Fruit fly (Drosophila melanogaster) whole organism: ENCODE results near the gene ttk.

ENCODE experiments used
- CG8478 ChIP-seq: fragments of >200 bp; optimal IDR thresholded peaks from 2 replicates; lab custom pipeline; 2018; ENCODE audit warnings: inconsistent platforms
- Dll ChIP-seq: fragments of >200 bp; optimal IDR thresholded peaks from 2 replicates; lab custom pipeline; 2017
- pan ChIP-seq: fragments of >200 bp; optimal IDR thresholded peaks from 2 replicates; lab custom pipeline; 2017
- psq ChIP-seq: fragments of >200 bp; optimal IDR thresholded peaks from 2 replicates; lab custom pipeline; 2017
- usp ChIP-seq: fragments of >200 bp; optimal IDR thresholded peaks from 2 replicates; lab custom pipeline; 2017; ENCODE audit warnings: missing biosample characterization, missing genetic modification characterization, mixed read lengths

DNA sequence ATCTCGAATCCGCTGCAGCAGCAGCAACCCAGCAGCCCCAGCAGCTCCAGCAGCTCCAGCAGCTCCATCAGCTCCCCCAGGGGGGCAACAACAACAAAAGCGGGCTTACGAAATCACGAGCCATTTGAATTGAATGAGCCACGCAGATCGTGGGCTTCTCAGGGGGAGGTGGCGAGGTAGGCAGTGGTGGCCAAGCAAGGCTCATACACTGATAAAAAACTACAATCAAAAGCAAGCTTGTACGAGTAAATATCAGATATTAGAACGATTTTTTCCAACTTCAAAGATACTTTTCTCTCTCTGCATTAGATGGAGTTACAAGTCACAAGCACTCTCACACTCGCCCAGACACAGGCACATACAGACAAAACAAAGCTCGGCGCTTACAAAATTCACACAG lies 4.5 kb upstream of the ttk start:
- TF ChIP-seq pan (lab: Kevin White, UChicago) = no peak
- TF ChIP-seq usp = no peak
- no peak for TF ChIP-seq psq (lab: Kevin White, UChicago)
- TF ChIP-seq Dll (lab: Kevin White, UChicago) = no peak
- no peak for TF ChIP-seq CG8478 (lab: Kevin White, UChicago)
